Worm (Caenorhabditis elegans) whole organism, mixed stage, embryonic: ENCODE results near the gene F41G3.19.

Experiments
- M03D4.4 ChIP-seq: sonication (generic microtip); optimal IDR thresholded peaks from 2 replicates; lab custom pipeline; 2017; ENCODE audit warnings: mild to moderate bottlenecking, missing genetic modification characterization, missing compliant biosample characterization
- bed-3 ChIP-seq: fragments of 200-800 bp; sonication (Bioruptor generic); optimal IDR thresholded peaks from 3 replicates; lab custom pipeline; 2018; ENCODE audit warnings: mild to moderate bottlenecking, missing genetic modification characterization, moderate library complexity, missing compliant biosample characterization
- blmp-1 ChIP-seq: fragments of 150-350 bp; optimal IDR thresholded peaks from 2 replicates; lab custom pipeline; 2014; ENCODE audit warnings: missing biosample characterization, missing genetic modification characterization
- ceh-39 ChIP-seq: fragments of 150-350 bp; optimal IDR thresholded peaks from 2 replicates; lab custom pipeline; 2014; ENCODE audit warnings: missing biosample characterization, missing genetic modification characterization
- ceh-83 ChIP-seq: fragments of 200-800 bp; sonication (Bioruptor generic); optimal IDR thresholded peaks from 2 replicates; lab custom pipeline; 2018; ENCODE audit warnings: mild to moderate bottlenecking, missing genetic modification characterization, missing compliant biosample characterization
- ces-1 ChIP-seq: fragments of 150-350 bp; optimal IDR thresholded peaks from 2 replicates; lab custom pipeline; 2014; ENCODE audit warnings: missing biosample characterization, missing genetic modification reagents, missing genetic modification characterization
- cnd-1 ChIP-seq: fragments of 200-800 bp; sonication (Bioruptor generic); optimal IDR thresholded peaks from 2 replicates; lab custom pipeline; 2018; ENCODE audit warnings: mild to moderate bottlenecking, missing genetic modification characterization, missing compliant biosample characterization
- drap-1 ChIP-seq: fragments of 200-800 bp; sonication (Bioruptor generic); optimal IDR thresholded peaks from 3 replicates; lab custom pipeline; 2018; ENCODE audit warnings: mild to moderate bottlenecking, missing genetic modification characterization, missing compliant biosample characterization
- elt-3 ChIP-seq: fragments of 150-350 bp; optimal IDR thresholded peaks from 2 replicates; lab custom pipeline; 2014; ENCODE audit warnings: missing biosample characterization, missing genetic modification characterization
- flh-1 ChIP-seq: fragments of 200-800 bp; sonication (Bioruptor generic); optimal IDR thresholded peaks from 2 replicates; lab custom pipeline; 2018; ENCODE audit warnings: mild to moderate bottlenecking, missing genetic modification characterization, moderate library complexity, missing compliant biosample characterization
- ham-2 ChIP-seq: fragments of 200-800 bp; sonication (Bioruptor generic); optimal IDR thresholded peaks from 2 replicates; lab custom pipeline; 2018; ENCODE audit warnings: mild to moderate bottlenecking, missing genetic modification characterization, missing compliant biosample characterization
- hlh-1 ChIP-seq: fragments of 150-350 bp; optimal IDR thresholded peaks from 2 replicates; lab custom pipeline; 2014; ENCODE audit warnings: missing biosample characterization, missing genetic modification reagents, missing genetic modification characterization
- lin-13 ChIP-seq: fragments of 150-350 bp; optimal IDR thresholded peaks from 2 replicates; lab custom pipeline; 2014; ENCODE audit warnings: missing biosample characterization, missing genetic modification characterization
- lin-32 ChIP-seq: fragments of 200-800 bp; sonication (Bioruptor generic); optimal IDR thresholded peaks from 2 replicates; lab custom pipeline; 2018; ENCODE audit warnings: mild to moderate bottlenecking, missing genetic modification characterization, missing compliant biosample characterization
- lsy-2 ChIP-seq: fragments of 150-350 bp; optimal IDR thresholded peaks from 2 replicates; lab custom pipeline; 2014; ENCODE audit warnings: missing biosample characterization, missing genetic modification characterization
- mab-5 ChIP-seq: fragments of 150-350 bp; optimal IDR thresholded peaks from 2 replicates; lab custom pipeline; 2014; ENCODE audit warnings: missing biosample characterization, missing genetic modification characterization
- mep-1 ChIP-seq: fragments of 150-350 bp; optimal IDR thresholded peaks from 2 replicates; lab custom pipeline; 2017; ENCODE audit warnings: missing biosample characterization, missing genetic modification reagents, missing genetic modification characterization, inconsistent platforms
- mls-2 ChIP-seq: sonication (generic microtip); optimal IDR thresholded peaks from 2 replicates; lab custom pipeline; 2016; ENCODE audit warnings: mild to moderate bottlenecking, missing genetic modification characterization, moderate library complexity, missing compliant biosample characterization
- nhr-12 ChIP-seq: fragments of 150-350 bp; optimal IDR thresholded peaks from 2 replicates; lab custom pipeline; 2014; ENCODE audit warnings: missing biosample characterization, missing genetic modification characterization
- nhr-237 ChIP-seq: fragments of 150-350 bp; optimal IDR thresholded peaks from 2 replicates; lab custom pipeline; 2014; ENCODE audit warnings: missing biosample characterization, missing genetic modification characterization
- nhr-28 ChIP-seq: fragments of 150-350 bp; optimal IDR thresholded peaks from 2 replicates; lab custom pipeline; 2014; ENCODE audit warnings: missing biosample characterization, missing genetic modification characterization
- pha-4 ChIP-seq: fragments of 150-350 bp; optimal IDR thresholded peaks from 2 replicates; lab custom pipeline; 2018; ENCODE audit warnings: missing biosample characterization, missing genetic modification reagents, missing genetic modification characterization
- sem-2 ChIP-seq: fragments of 200-800 bp; sonication (Bioruptor generic); optimal IDR thresholded peaks from 2 replicates; lab custom pipeline; 2018; ENCODE audit warnings: mild to moderate bottlenecking, missing genetic modification characterization, missing compliant biosample characterization
- snpc-4 ChIP-seq: fragments of 150-350 bp; optimal IDR thresholded peaks from 2 replicates; lab custom pipeline; 2014; ENCODE audit warnings: missing biosample characterization, missing genetic modification characterization
- sptf-1 ChIP-seq: sonication (generic microtip); optimal IDR thresholded peaks from 2 replicates; lab custom pipeline; 2017; ENCODE audit warnings: mild to moderate bottlenecking, missing genetic modification characterization, moderate library complexity, missing compliant biosample characterization
- tbx-8 ChIP-seq: fragments of 200-800 bp; sonication (Bioruptor generic); optimal IDR thresholded peaks from 2 replicates; lab custom pipeline; 2018; ENCODE audit warnings: mild to moderate bottlenecking, missing genetic modification characterization, moderate library complexity, missing compliant biosample characterization
- unc-120 ChIP-seq: sonication (generic microtip); optimal IDR thresholded peaks from 2 replicates; lab custom pipeline; 2017; ENCODE audit warnings: missing genetic modification characterization, missing compliant biosample characterization; ENCODE audit not compliant: poor library complexity, severe bottlenecking
- unc-39 ChIP-seq: fragments of 150-350 bp; optimal IDR thresholded peaks from 2 replicates; lab custom pipeline; 2014; ENCODE audit warnings: missing biosample characterization, missing genetic modification characterization
- zip-8 ChIP-seq: fragments of 150-350 bp; optimal IDR thresholded peaks from 2 replicates; lab custom pipeline; 2014; ENCODE audit warnings: missing biosample characterization, missing genetic modification characterization

F41G3.19 gene

DNA sequence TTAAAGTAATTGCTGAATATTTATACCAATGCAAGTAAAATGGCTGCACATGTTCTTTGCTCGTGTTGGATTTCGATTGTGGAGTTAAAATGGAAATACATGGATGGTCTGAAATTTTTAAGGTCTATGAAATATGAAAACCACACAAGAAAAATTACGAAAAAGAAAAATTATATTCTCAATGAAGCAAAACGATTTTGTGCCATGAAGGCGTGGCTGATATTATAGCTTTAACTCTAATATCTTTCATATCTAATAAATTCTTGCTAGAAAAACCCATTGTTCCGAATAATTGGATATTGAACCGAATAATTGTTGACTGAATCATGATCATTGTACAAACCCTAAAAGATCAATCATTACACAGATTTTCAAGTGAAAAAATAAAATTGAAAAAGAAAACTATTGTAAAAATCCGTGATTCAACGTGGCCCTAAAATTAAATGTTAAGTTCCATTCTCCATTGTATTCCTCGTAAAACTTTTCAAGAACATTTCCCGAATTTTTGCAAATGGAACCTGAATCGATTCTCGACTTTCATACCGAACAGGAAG lies 2.8 kb upstream of the F41G3.19 start, which contains the start of the genes srx-95 and fis-1:
srx-95 (minus strand) TSS at position 101 of the 554 bp plus-strand sequence.
fis-1 (plus strand) TSS at position 504 of the 554 bp plus-strand sequence.
- TF ChIP-seq nhr-28 (tag; lab: Kevin White, UChicago), result no peak
- TF ChIP-seq mep-1 (tag; lab: Kevin White, UChicago), result no peak
- TF ChIP-seq mab-5 (tag; lab: Kevin White, UChicago), result no peak
- TF ChIP-seq unc-39 (tag; lab: Kevin White, UChicago), result no peak
- TF ChIP-seq ceh-39, result no peak
- no peak for TF ChIP-seq hlh-1 (tag; lab: Kevin White, UChicago)
- TF ChIP-seq tbx-8 (GFP tag; lab: Kevin White, UChicago), result no peak
- TF ChIP-seq zip-8 (tag; lab: Kevin White, UChicago), result no peak
- no peak for TF ChIP-seq lin-13 (tag; lab: Kevin White, UChicago)
- TF ChIP-seq unc-120, result no peak
- TF ChIP-seq lsy-2 (tag; lab: Kevin White, UChicago), result no peak
- TF ChIP-seq cnd-1 (tag; lab: Kevin White, UChicago), result no peak
- TF ChIP-seq flh-1 (GFP tag; lab: Kevin White, UChicago), result no peak
- TF ChIP-seq sem-2 (GFP tag; lab: Kevin White, UChicago), result no peak
- no peak for TF ChIP-seq drap-1 (GFP tag; lab: Kevin White, UChicago)

DNA sequence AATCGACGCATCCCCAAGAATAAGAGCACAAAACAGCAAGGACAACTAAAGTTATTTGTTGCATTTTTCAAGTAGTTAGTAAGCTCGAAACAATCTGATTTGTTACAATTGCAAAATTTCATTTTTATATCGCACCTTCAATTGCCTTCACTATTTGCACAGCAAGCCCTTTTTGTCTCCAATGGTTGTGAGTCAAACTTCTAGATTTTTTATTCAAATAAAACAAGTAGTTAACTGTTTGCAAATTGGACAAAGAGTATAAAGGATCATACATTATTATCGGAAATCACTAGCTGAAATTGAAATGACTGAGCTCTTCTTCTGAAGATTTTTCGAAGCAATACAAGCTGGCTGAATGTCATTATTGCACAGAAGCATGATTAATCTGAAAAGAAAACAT lies 923 bp upstream of the F41G3.19 start, which contains the start of gene F41G3.21:
F41G3.21 (minus strand) TSS at position 101 of the 400 bp plus-strand sequence.
- TF ChIP-seq lsy-2 (tag; lab: Kevin White, UChicago), result no peak
- TF ChIP-seq nhr-28 (tag; lab: Kevin White, UChicago), result no peak
- no peak for TF ChIP-seq mls-2 (tag; lab: Kevin White, UChicago)
- no peak for TF ChIP-seq ces-1 (GFP tag; lab: Kevin White, UChicago)
- TF ChIP-seq flh-1 (GFP tag; lab: Kevin White, UChicago), result no peak
- no peak for TF ChIP-seq M03D4.4 (tag; lab: Kevin White, UChicago)
- TF ChIP-seq sem-2 (GFP tag; lab: Kevin White, UChicago), result no peak
- TF ChIP-seq hlh-1 (tag; lab: Kevin White, UChicago), result no peak
- no peak for TF ChIP-seq lin-32 (GFP tag; lab: Kevin White, UChicago)
- TF ChIP-seq tbx-8 (GFP tag; lab: Kevin White, UChicago), result no peak
- TF ChIP-seq, all 35 proteins: peak for 0

DNA sequence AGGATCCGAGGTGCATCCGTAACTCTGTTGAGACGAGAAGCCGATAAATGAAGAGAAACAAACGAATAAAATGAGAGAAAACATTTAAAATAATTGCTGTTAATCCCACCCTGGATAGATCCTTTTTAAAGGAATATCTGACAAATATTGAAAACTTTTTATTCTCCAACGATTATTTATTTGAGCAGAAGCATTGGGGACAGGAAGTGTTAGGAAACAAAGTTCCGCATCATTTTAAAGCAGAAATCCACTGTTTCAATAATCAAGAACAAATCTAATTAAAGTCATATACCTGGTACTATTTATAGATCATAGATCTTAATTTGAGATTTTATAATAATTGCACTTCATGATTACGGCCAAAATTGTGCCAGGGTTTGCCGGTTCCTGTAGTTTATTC lies 998 bp downstream of the F41G3.19 start, which contains the start of gene F41G3.20:
F41G3.20 (minus strand) TSS at position 101 of the 400 bp plus-strand sequence.
- TF ChIP-seq unc-39 (tag; lab: Kevin White, UChicago), result no peak

DNA sequence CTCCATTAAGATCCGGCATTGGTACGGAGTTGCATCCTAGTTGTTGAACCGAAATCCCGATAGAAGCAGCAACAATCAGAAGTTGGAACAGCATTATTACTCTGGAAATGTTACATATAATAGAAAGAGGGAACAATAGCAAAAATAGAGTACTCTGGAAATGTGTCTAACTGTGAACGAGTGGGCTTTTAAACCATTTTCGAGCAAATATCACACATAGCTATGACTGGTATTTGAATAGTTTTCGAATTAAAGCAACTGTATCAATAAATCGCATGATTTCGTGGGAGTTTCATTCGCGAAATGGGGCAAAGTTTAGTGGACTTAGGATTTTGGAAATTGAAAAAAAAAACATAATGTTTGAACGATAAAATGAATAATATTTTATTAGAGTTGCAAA lies 2.5 kb downstream of the F41G3.19 start, which contains the start of gene F41G3.10:
F41G3.10 (minus strand) TSS at position 101 of the 400 bp plus-strand sequence.
- TF ChIP-seq blmp-1 (no peak), pha-4 (tag; lab: Kevin White, UChicago) (no peak), ces-1 (GFP tag; lab: Kevin White, UChicago) (no peak), unc-39 (tag; lab: Kevin White, UChicago) (no peak), ceh-83 (GFP tag; lab: Kevin White, UChicago) (no peak), sem-2 (GFP tag; lab: Kevin White, UChicago) (no peak), ceh-39 (no peak), sptf-1 (tag; lab: Kevin White, UChicago) (no peak)
- TF ChIP-seq, all 35 proteins: peak for 0

DNA sequence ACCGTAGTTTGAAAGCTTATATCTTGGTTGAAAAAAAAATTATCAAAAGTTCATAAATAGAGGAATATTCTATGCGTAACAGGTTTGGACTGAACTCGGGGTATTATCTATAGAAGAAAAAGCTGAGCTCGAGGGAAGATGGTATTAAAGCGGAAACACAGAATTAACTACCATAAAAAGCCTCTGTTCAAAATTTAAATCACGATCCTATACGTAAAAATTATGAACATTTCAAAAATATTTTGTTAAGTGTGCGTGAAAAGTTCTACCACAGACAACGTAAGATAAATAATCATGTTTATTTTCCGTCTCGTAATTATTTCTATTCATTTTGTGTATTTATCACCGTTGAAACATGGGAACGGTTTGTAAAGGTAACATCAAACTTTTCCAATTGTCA lies 5.5 kb downstream of the F41G3.19 start, which contains the start of gene F41G3.5:
F41G3.5 (plus strand) TSS at position 301 of the 400 bp plus-strand sequence.
- TF ChIP-seq lin-13 (tag; lab: Kevin White, UChicago) (no peak), nhr-12 (tag; lab: Kevin White, UChicago) (no peak)

DNA sequence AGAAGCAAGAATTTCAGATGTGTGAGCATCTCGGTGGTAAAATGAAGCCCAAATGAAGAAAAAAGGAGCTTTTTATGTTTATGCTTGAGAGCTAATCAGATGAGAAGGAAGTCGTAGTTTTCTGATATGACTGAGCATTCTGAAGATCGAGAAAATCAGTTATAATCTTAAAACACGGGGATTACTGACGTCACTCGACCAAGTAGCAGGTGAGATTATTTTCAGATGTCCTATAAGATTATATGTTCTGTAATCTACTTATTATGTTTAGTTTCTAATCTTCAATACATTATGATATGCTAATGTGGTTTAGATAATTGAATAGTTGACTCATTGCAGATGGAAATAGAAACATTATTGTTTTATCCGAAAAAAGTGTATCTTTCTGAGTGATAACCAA lies 6.1 kb downstream of the F41G3.19 start, which contains the start of gene ins-14:
ins-14 (minus strand) TSS at position 32 of the 400 bp plus-strand sequence.
- TF ChIP-seq mab-5 (tag; lab: Kevin White, UChicago) (no peak), tbx-8 (GFP tag; lab: Kevin White, UChicago) (no peak), drap-1 (GFP tag; lab: Kevin White, UChicago) (no peak), zip-8 (tag; lab: Kevin White, UChicago) (no peak), bed-3 (GFP tag; lab: Kevin White, UChicago) (no peak), nhr-28 (tag; lab: Kevin White, UChicago) (no peak), elt-3 (tag; lab: Kevin White, UChicago) (no peak), nhr-12 (tag; lab: Kevin White, UChicago) (no peak), M03D4.4 (tag; lab: Kevin White, UChicago) (no peak), ham-2 (GFP tag; lab: Kevin White, UChicago) (no peak), unc-39 (tag; lab: Kevin White, UChicago) (no peak), cnd-1 (tag; lab: Kevin White, UChicago) (no peak), unc-120 (no peak), sem-2 (GFP tag; lab: Kevin White, UChicago) (no peak), nhr-237 (tag; lab: Kevin White, UChicago) (no peak), ceh-39 (no peak), snpc-4 (tag; lab: Kevin White, UChicago) (no peak)
